Worm (Caenorhabditis elegans) whole organism, L2 larva: Measurements from ENCODE around the gene wbp-11.

Experiments
- C34F6.9 ChIP-seq: fragments of 150-350 bp; optimal IDR thresholded peaks from 2 replicates; lab custom pipeline; 2014; ENCODE audit warnings: missing biosample characterization, missing genetic modification characterization
- F13H6.1 ChIP-seq: sonication (generic microtip); optimal IDR thresholded peaks from 2 replicates; lab custom pipeline; 2016; ENCODE audit warnings: missing genetic modification characterization, missing compliant biosample characterization
- R02D3.7 ChIP-seq: fragments of 150-350 bp; optimal IDR thresholded peaks from 2 replicates; lab custom pipeline; 2014; ENCODE audit warnings: missing biosample characterization, missing genetic modification characterization
- Y55F3AM.14 ChIP-seq: fragments of 200-800 bp; sonication (Bioruptor generic); optimal IDR thresholded peaks from 2 replicates; lab custom pipeline; 2018; ENCODE audit warnings: mild to moderate bottlenecking, missing genetic modification characterization, missing compliant biosample characterization
- ZK546.5 ChIP-seq: sonication (generic microtip); optimal IDR thresholded peaks from 2 replicates; lab custom pipeline; 2017; ENCODE audit warnings: missing biosample characterization, missing genetic modification characterization
- ama-1 ChIP-seq: fragments of 150-350 bp; optimal IDR thresholded peaks from 2 replicates; lab custom pipeline; 2018; ENCODE audit warnings: inconsistent platforms
- blmp-1 ChIP-seq: sonication (generic microtip); optimal IDR thresholded peaks from 2 replicates; lab custom pipeline; 2017; ENCODE audit warnings: missing genetic modification characterization, mild to moderate bottlenecking, missing compliant biosample characterization, antibody characterized with exemption, moderate library complexity; ENCODE audit not compliant: insufficient read depth
- crh-2 ChIP-seq: sonication (generic microtip); optimal IDR thresholded peaks from 2 replicates; lab custom pipeline; 2017; ENCODE audit warnings: missing biosample characterization, missing genetic modification characterization
- dmd-4 ChIP-seq: sonication (generic microtip); optimal IDR thresholded peaks from 2 replicates; lab custom pipeline; 2017; ENCODE audit warnings: missing biosample characterization, missing genetic modification characterization
- elt-1 ChIP-seq: fragments of 150-350 bp; optimal IDR thresholded peaks from 2 replicates; lab custom pipeline; 2014; ENCODE audit warnings: missing biosample characterization, missing genetic modification characterization
- elt-3 ChIP-seq: sonication (generic microtip); optimal IDR thresholded peaks from 2 replicates; lab custom pipeline; 2017; ENCODE audit warnings: missing biosample characterization, missing genetic modification characterization
- fos-1 ChIP-seq: fragments of 150-350 bp; optimal IDR thresholded peaks from 2 replicates; lab custom pipeline; 2014; ENCODE audit warnings: missing biosample characterization, missing genetic modification characterization
- gmeb-1 ChIP-seq: fragments of 150-350 bp; optimal IDR thresholded peaks from 2 replicates; lab custom pipeline; 2014; ENCODE audit warnings: missing biosample characterization, missing genetic modification characterization
- lin-11 ChIP-seq: fragments of 150-350 bp; sonication (generic microtip); optimal IDR thresholded peaks from 2 replicates; lab custom pipeline; 2014; ENCODE audit warnings: missing biosample characterization, missing genetic modification characterization, inconsistent platforms, mixed read lengths
- lin-13 ChIP-seq: fragments of 150-350 bp; optimal IDR thresholded peaks from 2 replicates; lab custom pipeline; 2014; ENCODE audit warnings: missing biosample characterization, missing genetic modification reagents, missing genetic modification characterization
- lin-39 ChIP-seq: fragments of 150-350 bp; optimal IDR thresholded peaks from 2 replicates; lab custom pipeline; 2014; ENCODE audit warnings: missing biosample characterization, missing genetic modification reagents, missing genetic modification characterization
- lsy-2 ChIP-seq, 2 experiments: fragments of 150-350 bp in 1 of 2; sonication (generic microtip) in 1 of 2; optimal IDR thresholded peaks; 2 replicates each; lab custom pipeline; 2014 to 2017; ENCODE audit warnings: missing biosample characterization in 2 of 2, missing genetic modification characterization in 2 of 2
- mdl-1 ChIP-seq, 2 experiments: fragments of 150-350 bp in 1 of 2; sonication (generic microtip) in 1 of 2; optimal IDR thresholded peaks; 2 replicates each; lab custom pipeline; 2017; ENCODE audit warnings: missing biosample characterization in 2 of 2, missing genetic modification characterization in 2 of 2
- nhr-11 ChIP-seq: fragments of 150-350 bp; optimal IDR thresholded peaks from 2 replicates; lab custom pipeline; 2014; ENCODE audit warnings: missing biosample characterization, missing genetic modification characterization
- nhr-12 ChIP-seq: fragments of 150-350 bp; optimal IDR thresholded peaks from 2 replicates; lab custom pipeline; 2014; ENCODE audit warnings: missing biosample characterization, missing genetic modification characterization
- nhr-129 ChIP-seq: fragments of 150-350 bp; optimal IDR thresholded peaks from 2 replicates; lab custom pipeline; 2014; ENCODE audit warnings: missing biosample characterization, missing genetic modification characterization
- nhr-21 ChIP-seq: fragments of 150-350 bp; optimal IDR thresholded peaks from 2 replicates; lab custom pipeline; 2014; ENCODE audit warnings: missing biosample characterization, missing genetic modification characterization
- nhr-25 ChIP-seq: fragments of 150-350 bp; sonication (generic microtip); optimal IDR thresholded peaks from 3 replicates; lab custom pipeline; 2014; ENCODE audit warnings: missing biosample characterization, missing genetic modification characterization
- nhr-6 ChIP-seq: fragments of 150-350 bp; optimal IDR thresholded peaks from 2 replicates; lab custom pipeline; 2014; ENCODE audit warnings: missing biosample characterization, missing genetic modification characterization
- peb-1 ChIP-seq: fragments of 150-350 bp; optimal IDR thresholded peaks from 2 replicates; lab custom pipeline; 2014; ENCODE audit warnings: missing biosample characterization, missing genetic modification characterization
- sma-3 ChIP-seq: sonication (generic microtip); optimal IDR thresholded peaks from 2 replicates; lab custom pipeline; 2016; ENCODE audit warnings: missing genetic modification reagents, missing genetic modification characterization, missing compliant biosample characterization
- sma-9 ChIP-seq, 2 experiments: fragments of 150-350 bp in 1 of 2; sonication (generic microtip) in 1 of 2; optimal IDR thresholded peaks; 2 replicates each; lab custom pipeline; 2014 to 2016; ENCODE audit warnings: missing genetic modification characterization in 2 of 2, mild to moderate bottlenecking in 1 of 2, missing biosample characterization in 1 of 2, missing compliant biosample characterization in 1 of 2, missing genetic modification reagents in 1 of 2, moderate library complexity in 1 of 2
- unc-39 ChIP-seq: fragments of 150-350 bp; optimal IDR thresholded peaks from 2 replicates; lab custom pipeline; 2014; ENCODE audit warnings: missing biosample characterization, missing genetic modification characterization
- unc-55 ChIP-seq: fragments of 150-350 bp; sonication (generic microtip); optimal IDR thresholded peaks from 3 replicates; lab custom pipeline; 2014; ENCODE audit warnings: missing biosample characterization, missing genetic modification reagents, missing genetic modification characterization
- unc-62 ChIP-seq: fragments of 150-350 bp; optimal IDR thresholded peaks from 2 replicates; lab custom pipeline; 2014; ENCODE audit warnings: missing biosample characterization, missing genetic modification reagents, missing genetic modification characterization
- zag-1 ChIP-seq: fragments of 150-350 bp; optimal IDR thresholded peaks from 2 replicates; lab custom pipeline; 2014; ENCODE audit warnings: missing biosample characterization, missing genetic modification characterization
- ztf-1 ChIP-seq: fragments of 200-800 bp; sonication (Bioruptor generic); conservative IDR thresholded peaks from 2 replicates; pipeline ENCODE4 v1.3.6; 2022; ENCODE audit warnings: missing genetic modification characterization, missing compliant biosample characterization
- ztf-4 ChIP-seq: fragments of 150-350 bp; optimal IDR thresholded peaks from 2 replicates; lab custom pipeline; 2014; ENCODE audit warnings: missing biosample characterization, missing genetic modification characterization

The wbp-11 gene

ce11 chrII:10198486-10198885 lies 25.8 kb downstream of the wbp-11 start:
- TF ChIP-seq unc-39 (tag; lab: Kevin White, UChicago) (no peak), gmeb-1 (no peak), ztf-1 (GFP tag; lab: Robert Waterston, UW) (no peak), C34F6.9 (tag; lab: Kevin White, UChicago) (no peak)

DNA sequence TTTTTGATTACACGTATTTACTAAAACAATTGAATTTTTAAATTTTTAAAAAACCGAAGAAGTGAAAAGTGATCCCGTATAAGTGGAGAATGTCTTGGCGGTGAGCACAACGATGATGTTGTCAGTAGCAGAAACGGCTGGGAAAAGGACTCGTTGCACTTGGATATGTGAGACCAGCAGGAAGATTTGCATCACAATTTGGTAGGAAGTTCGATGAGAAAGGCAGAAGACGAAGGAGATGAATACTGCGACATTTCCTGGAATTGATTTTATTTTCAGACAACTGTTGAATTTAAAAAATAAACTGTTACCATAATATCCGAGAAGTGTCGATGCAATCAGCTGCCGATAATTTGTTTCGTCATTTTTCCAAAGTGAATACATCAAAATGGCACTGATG lies 27.2 kb downstream of the wbp-11 start, which contains the start of gene R05H5.4:
TSS of gene R05H5.4 (minus strand) at position 101 of the 400 bp plus-strand sequence.
- TF ChIP-seq unc-62 (GFP tag; lab: Kevin White, UChicago) (no peak), elt-1 (tag; lab: Kevin White, UChicago) (no peak), blmp-1 (no peak), elt-3 (tag; lab: Kevin White, UChicago) (no peak), nhr-12 (tag; lab: Kevin White, UChicago) (no peak), nhr-11 (tag; lab: Kevin White, UChicago) (no peak), unc-39 (tag; lab: Kevin White, UChicago) (no peak), nhr-25 (tag; lab: Kevin White, UChicago) (no peak), C34F6.9 (tag; lab: Kevin White, UChicago) (no peak), lin-13 (GFP tag; lab: Kevin White, UChicago) (no peak), nhr-6 (tag; lab: Kevin White, UChicago) (no peak), mdl-1 (tag; optimal IDR thresholded peaks at IDR 0.05; lab: Kevin White, UChicago) (no peak), Y55F3AM.14 (GFP tag; lab: Kevin White, UChicago) (no peak), zag-1 (no peak), sma-9 (GFP tag; optimal IDR thresholded peaks at IDR 0.05; lab: Kevin White, UChicago) (no peak), sma-9 (tag; optimal IDR thresholded peaks at IDR 0.05; lab: Kevin White, UChicago) (no peak), R02D3.7 (tag; lab: Kevin White, UChicago) (no peak)

DNA sequence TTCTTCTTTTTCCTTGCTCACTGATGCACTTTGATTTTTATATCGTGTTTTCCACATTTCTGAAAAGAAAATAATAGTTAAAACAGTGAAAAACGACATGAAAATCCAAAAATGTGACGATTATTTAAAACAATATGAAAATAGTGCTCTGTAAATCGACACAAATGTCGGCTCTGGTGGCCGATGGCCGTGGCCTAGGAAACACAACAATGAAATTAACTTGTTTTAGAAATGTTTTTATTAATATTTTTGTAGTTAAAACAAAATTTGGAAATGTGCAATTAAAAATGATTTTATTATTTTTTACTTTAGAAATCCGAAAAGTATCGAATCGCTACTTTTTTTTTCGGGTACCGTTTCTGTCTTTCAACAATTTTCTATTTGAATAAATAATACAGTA lies 28.0 kb downstream of the wbp-11 start, which contains the start of gene arv-1:
TSS of gene arv-1 (minus strand) at position 65 of the 400 bp plus-strand sequence.
- TF ChIP-seq F13H6.1 (tag; lab: Kevin White, UChicago) (peak; percentile 33), C34F6.9 (tag; lab: Kevin White, UChicago) (peak; percentile 67), R02D3.7 (tag; lab: Kevin White, UChicago) (peak; percentile 79), nhr-129 (no peak), nhr-6 (tag; lab: Kevin White, UChicago) (no peak), fos-1 (tag; lab: Kevin White, UChicago) (peak; percentile 16), unc-55 (GFP tag; lab: Kevin White, UChicago) (peak; percentile 64), nhr-21 (tag; lab: Kevin White, UChicago) (peak; percentile 27), blmp-1 (no peak), sma-3 (GFP tag; lab: Kevin White, UChicago) (peak; percentile 70), ama-1 (lab: Kevin White, UChicago) (no peak), lsy-2 (tag; optimal IDR thresholded peaks at IDR 0.05; lab: Kevin White, UChicago) (peak; percentile 33 to 88), gmeb-1 (peak; percentile 66), lin-39 (tag; lab: Kevin White, UChicago) (no peak), sma-9 (GFP tag; optimal IDR thresholded peaks at IDR 0.05; lab: Kevin White, UChicago) (peak; percentile 72), sma-9 (tag; optimal IDR thresholded peaks at IDR 0.05; lab: Kevin White, UChicago) (no peak), crh-2 (tag; lab: Kevin White, UChicago) (peak; percentile 56), lin-13 (GFP tag; lab: Kevin White, UChicago) (peak; percentile 31), nhr-25 (tag; lab: Kevin White, UChicago) (peak; percentile 23), ztf-4 (tag; lab: Kevin White, UChicago) (peak; percentile 14)

DNA sequence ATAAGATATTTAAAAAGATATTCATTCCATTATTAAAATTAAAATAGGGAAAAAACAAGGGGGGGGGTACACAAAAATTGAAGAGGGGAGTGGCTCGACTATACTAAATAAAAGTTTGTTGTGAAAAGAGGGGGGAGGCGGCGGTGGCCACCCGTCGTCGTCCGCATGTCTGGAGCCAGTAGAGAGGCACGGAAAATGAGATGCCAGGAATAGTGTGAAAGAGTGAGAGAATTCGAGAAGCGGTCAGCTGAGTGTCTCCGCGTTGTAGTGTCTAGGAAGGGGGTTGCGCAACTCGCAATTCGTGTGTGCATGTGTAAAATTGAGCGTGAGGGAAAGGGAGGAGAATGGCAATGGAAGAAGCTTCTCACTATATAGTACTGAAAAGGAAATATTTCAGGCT lies 29.6 kb downstream of the wbp-11 start:
- TF ChIP-seq nhr-11 (tag; lab: Kevin White, UChicago): no peak
- TF ChIP-seq blmp-1: no peak
- TF ChIP-seq Y55F3AM.14 (GFP tag; lab: Kevin White, UChicago): no peak
- TF ChIP-seq lin-11 (tag; lab: Kevin White, UChicago): peak; percentile 15
- TF ChIP-seq F13H6.1 (tag; lab: Kevin White, UChicago): peak; percentile 10
- no peak for TF ChIP-seq dmd-4 (tag; lab: Kevin White, UChicago)
- peak; percentile 18 for TF ChIP-seq nhr-129
- no peak for TF ChIP-seq ZK546.5 (tag; lab: Kevin White, UChicago)
- TF ChIP-seq peb-1: no peak
- TF ChIP-seq C34F6.9 (tag; lab: Kevin White, UChicago): peak; percentile 36
- no peak for TF ChIP-seq sma-3 (GFP tag; lab: Kevin White, UChicago)
- no peak for TF ChIP-seq mdl-1 (tag; optimal IDR thresholded peaks at IDR 0.05; lab: Kevin White, UChicago)
- peak; percentile 68 for TF ChIP-seq unc-55 (GFP tag; lab: Kevin White, UChicago)
- TF ChIP-seq nhr-25 (tag; lab: Kevin White, UChicago): no peak
- peak in 1 of 2 experiments; percentile 32 for TF ChIP-seq lsy-2 (tag; optimal IDR thresholded peaks at IDR 0.05; lab: Kevin White, UChicago)
